Worm (Caenorhabditis elegans): ENCODE results near the gene efn-2.

DNA sequence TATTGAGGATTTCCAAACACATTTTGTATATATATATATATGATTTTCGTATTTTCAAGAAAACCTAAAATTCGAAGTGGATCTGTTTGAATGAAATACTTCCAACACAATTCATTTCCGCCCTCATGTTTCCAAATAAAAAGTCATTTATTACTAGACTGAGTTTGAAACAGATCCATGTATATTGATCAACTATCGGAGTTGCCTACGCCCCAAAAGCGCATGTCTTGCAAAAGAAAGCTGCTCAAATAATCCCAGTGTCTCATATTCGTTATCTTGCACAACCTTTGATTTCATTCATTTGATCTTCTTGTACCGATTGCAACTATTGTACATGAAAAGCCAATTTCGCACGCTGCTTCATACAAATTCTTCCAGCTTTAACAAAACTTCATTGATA lies 26.5 kb downstream of the efn-2 start, which contains the start of gene R09H10.2:
- TF ChIP-seq mdl-1 (tag; optimal IDR thresholded peaks at IDR 0.05), result no peak
- TF ChIP-seq lin-15B (tag; optimal IDR thresholded peaks at IDR 0.05), result no peak
- TF ChIP-seq zag-1 (tag; optimal IDR thresholded peaks at IDR 0.05), result no peak
- no peak for TF ChIP-seq nhr-28 (tag; optimal IDR thresholded peaks at IDR 0.05)
- no peak for TF ChIP-seq nhr-11 (tag; optimal IDR thresholded peaks at IDR 0.05)
- no peak for TF ChIP-seq nfya-1 (tag; optimal IDR thresholded peaks at IDR 0.05; ENCODE audit: insufficient read depth)
- TF ChIP-seq ztf-11 (tag; optimal IDR thresholded peaks at IDR 0.05), result no peak
- no peak for TF ChIP-seq unc-62 (GFP tag; optimal IDR thresholded peaks at IDR 0.05)
- TF ChIP-seq ceh-28 (tag; optimal IDR thresholded peaks at IDR 0.05), result no peak
- no peak for TF ChIP-seq fkh-2 (tag; optimal IDR thresholded peaks at IDR 0.05)
- TF ChIP-seq jun-1 (tag; optimal IDR thresholded peaks at IDR 0.05), result no peak
- TF ChIP-seq fos-1 (tag; optimal IDR thresholded peaks at IDR 0.05), result no peak

Measured in whole organism, L3 larva.